Worm (Caenorhabditis elegans): ENCODE measurements around the gene swsn-3.
A peak's percentile ranks its signal among the peaks of the same experiment; 100 is the strongest.

The swsn-3 gene

DNA sequence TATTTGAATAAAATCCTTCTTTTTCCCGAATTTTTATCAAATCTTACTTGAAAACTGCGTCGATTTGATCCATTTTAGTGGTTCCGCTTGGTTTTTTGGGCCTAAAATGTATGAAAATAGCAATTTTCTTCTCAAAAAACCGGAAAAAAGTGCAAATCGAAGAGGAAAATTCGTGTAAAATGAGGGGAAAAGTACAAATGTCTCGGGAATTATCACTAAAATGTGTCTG, 43.6 kb downstream of the swsn-3 start, which contains the start of gene Y71H2AM.11:
TSS of gene Y71H2AM.11 (minus strand) at position 101 of the 229 bp plus-strand sequence.
- TF ChIP-seq mls-2 (tag; optimal IDR thresholded peaks at IDR 0.05) (no peak), tbx-8 (GFP tag; optimal IDR thresholded peaks at IDR 0.05) (no peak), unc-120 (tag; optimal IDR thresholded peaks at IDR 0.05; ENCODE audit: poor library complexity, severe bottlenecking) (no peak), ceh-39 (tag; optimal IDR thresholded peaks at IDR 0.05) (no peak), bed-3 (GFP tag; optimal IDR thresholded peaks at IDR 0.05) (no peak), hlh-1 (tag; optimal IDR thresholded peaks at IDR 0.05) (no peak), ceh-43 (GFP tag; optimal IDR thresholded peaks at IDR 0.05) (no peak), mep-1 (tag; optimal IDR thresholded peaks at IDR 0.05) (no peak)

DNA sequence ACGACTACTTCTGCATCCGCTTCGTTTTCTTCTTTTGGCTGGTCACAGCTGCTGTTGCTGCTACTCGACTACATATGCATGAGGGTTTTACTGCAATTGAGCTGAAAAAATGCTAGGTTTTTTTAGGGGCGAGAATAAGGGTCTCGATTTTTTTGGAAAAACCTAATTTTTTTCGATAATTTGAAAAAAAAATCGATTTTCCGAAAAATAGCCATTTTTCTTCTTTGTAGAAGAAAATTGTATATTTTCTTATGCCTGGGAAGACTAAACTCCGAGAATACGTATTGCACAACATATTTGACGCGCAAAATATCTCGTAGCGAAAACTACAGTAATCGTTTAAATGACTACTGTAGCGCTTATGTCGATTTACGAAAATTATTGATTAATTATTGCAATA, 52.0 kb downstream of the swsn-3 start, which contains the start of gene tmem-132:
TSS of gene tmem-132 (minus strand) at position 101 of the 400 bp plus-strand sequence.
- TF ChIP-seq ces-1 (GFP tag; optimal IDR thresholded peaks at IDR 0.05): peak; percentile 2
- no peak for TF ChIP-seq cnd-1 (tag; optimal IDR thresholded peaks at IDR 0.05)
- TF ChIP-seq bed-3 (GFP tag; optimal IDR thresholded peaks at IDR 0.05): no peak
